Fruit fly (Drosophila melanogaster) whole organism, embryonic: Measurements from ENCODE around the gene Nepl14.

Experiments used
- CG1602 ChIP-seq: fragments of 200-800 bp; sonication (Bioruptor generic); optimal IDR thresholded peaks from 3 replicates; lab custom pipeline; 2016; ENCODE audit warnings: missing biosample characterization, missing genetic modification characterization
- CG6854 ChIP-seq: fragments of 200-800 bp; sonication (Bioruptor generic); optimal IDR thresholded peaks from 3 replicates; lab custom pipeline; 2017; ENCODE audit warnings: missing biosample characterization, mild to moderate bottlenecking, missing genetic modification characterization
- CHES-1-like ChIP-seq: fragments of 200-800 bp; sonication (Bioruptor generic); optimal IDR thresholded peaks from 2 replicates; lab custom pipeline; 2016; ENCODE audit warnings: missing biosample characterization, missing genetic modification characterization
- dan ChIP-seq: fragments of 200-800 bp; sonication (Bioruptor generic); IDR thresholded peaks from 2 replicates; pipeline ENCODE4 v1.3.6; 2022; ENCODE audit warnings: missing biosample characterization, missing genetic modification characterization
- maf-S ChIP-seq: fragments of 200-800 bp; sonication (Bioruptor generic); optimal IDR thresholded peaks from 2 replicates; lab custom pipeline; 2016; ENCODE audit warnings: missing biosample characterization, missing genetic modification characterization

dm6 chr3R:22781412-22781811, 17.9 kb upstream of the Nepl14 start:
- TF ChIP-seq CHES-1-like (GFP tag; lab: Kevin White, UChicago) (peak; percentile 2), dan (GFP tag; lab: Robert Waterston, UW) (no peak), CG1602 (no peak), CG6854 (GFP tag; lab: Kevin White, UChicago) (no peak), maf-S (GFP tag; lab: Kevin White, UChicago) (no peak)
